Fruit fly (Drosophila melanogaster): ENCODE measurements around the gene CG1695.

CG1695 gene

dm6 chrX:20394066-20394913 is 39.5 kb upstream of the CG1695 start, which contains the start of gene HERC2 (continued):
- peak; percentile 40 for TF ChIP-seq CG12391 (tag; optimal IDR thresholded peaks at IDR 0.05)
- TF ChIP-seq CG7839 (tag; optimal IDR thresholded peaks at IDR 0.05): no peak
- TF ChIP-seq CG13123 (GFP tag; optimal IDR thresholded peaks at IDR 0.05): no peak
- no peak for TF ChIP-seq CG12104 (GFP tag; optimal IDR thresholded peaks at IDR 0.05)
- no peak for TF ChIP-seq eve (GFP tag; optimal IDR thresholded peaks at IDR 0.05)
- TF ChIP-seq CG4617 (GFP tag; optimal IDR thresholded peaks at IDR 0.05; ENCODE audit: borderline replicate concordance): peak; percentile 66
- peak; percentile 66 for TF ChIP-seq tgo (GFP tag; IDR thresholded peaks at IDR 0.05)
- TF ChIP-seq Rfx (GFP tag; IDR thresholded peaks at IDR 0.05): peak; percentile 81
- no peak for TF ChIP-seq D19A (tag; optimal IDR thresholded peaks at IDR 0.05)
- peak; percentile 43 for TF ChIP-seq slp2 (GFP tag; optimal IDR thresholded peaks at IDR 0.05)
- peak; percentile 90 for TF ChIP-seq tna (GFP tag; IDR thresholded peaks at IDR 0.05; ENCODE audit: partially characterized antibody)
- no peak for TF ChIP-seq corto (GFP tag; optimal IDR thresholded peaks at IDR 0.05)
- TF ChIP-seq CG6175 (GFP tag; IDR thresholded peaks at IDR 0.05): no peak; the same call in 2 of the 3 replicates
- peak; percentile 70 for TF ChIP-seq CG32772 (GFP tag; IDR thresholded peaks at IDR 0.05)
- peak; percentile 31 for TF ChIP-seq CHES-1-like (GFP tag; optimal IDR thresholded peaks at IDR 0.05)
- no peak for TF ChIP-seq otp (GFP tag; IDR thresholded peaks at IDR 0.05)
- TF ChIP-seq CG12769 (tag; optimal IDR thresholded peaks at IDR 0.05): no peak
- TF ChIP-seq CG14014 (GFP tag; IDR thresholded peaks at IDR 0.05): 0 out of 2 replicates have a peak, but pooled peaks have one; percentile 24
- peak; percentile 94 for TF ChIP-seq ato (GFP tag; IDR thresholded peaks at IDR 0.05; ENCODE audit: partially characterized antibody)
- no peak for TF ChIP-seq ab (GFP tag; optimal IDR thresholded peaks at IDR 0.05)
- TF ChIP-seq Lim3 (GFP tag; IDR thresholded peaks at IDR 0.05): no peak
- no peak for TF ChIP-seq CG8359 (GFP tag; optimal IDR thresholded peaks at IDR 0.05; ENCODE audit: borderline replicate concordance)
- TF ChIP-seq PHDP (tag; optimal IDR thresholded peaks at IDR 0.05): no peak
- TF ChIP-seq z (GFP tag; IDR thresholded peaks at IDR 0.05): no peak
- peak; percentile 79 for TF ChIP-seq inv (GFP tag; IDR thresholded peaks at IDR 0.05; ENCODE audit: partially characterized antibody)
- no peak for TF ChIP-seq CG3281 (GFP tag; optimal IDR thresholded peaks at IDR 0.05)
- no peak for TF ChIP-seq Sox102F (GFP tag; optimal IDR thresholded peaks at IDR 0.05)
- no peak for TF ChIP-seq CG10321 (GFP tag; IDR thresholded peaks at IDR 0.05)
- 0 out of 3 replicates have a peak, but pooled peaks have one; percentile 29 for TF ChIP-seq ase (GFP tag; IDR thresholded peaks at IDR 0.05)
- TF ChIP-seq dm (GFP tag; optimal IDR thresholded peaks at IDR 0.05): no peak
- no peak for TF ChIP-seq wdn (GFP tag; IDR thresholded peaks at IDR 0.05)
- TF ChIP-seq CG33213 (GFP tag; optimal IDR thresholded peaks at IDR 0.05): no peak
- peak; percentile 4 for TF ChIP-seq tin (GFP tag; optimal IDR thresholded peaks at IDR 0.05)
- no peak for TF ChIP-seq jing (GFP tag; optimal IDR thresholded peaks at IDR 0.05)
- no peak for TF ChIP-seq gsb-n (tag; optimal IDR thresholded peaks at IDR 0.05)
- TF ChIP-seq Drgx (GFP tag; IDR thresholded peaks at IDR 0.05): 0 out of 2 replicates have a peak, but pooled peaks have one; percentile 16
- TF ChIP-seq Dbx (GFP tag; IDR thresholded peaks at IDR 0.05): peak; percentile 55
- TF ChIP-seq CG2712 (tag; optimal IDR thresholded peaks at IDR 0.05): peak; percentile 35
- TF ChIP-seq CrebB (tag; optimal IDR thresholded peaks at IDR 0.05): no peak
- TF ChIP-seq Trl (optimal IDR thresholded peaks at IDR 0.05): no peak
- peak; percentile 23 for TF ChIP-seq Trl (GFP tag; optimal IDR thresholded peaks at IDR 0.05)
- TF ChIP-seq unpg (GFP tag; optimal IDR thresholded peaks at IDR 0.05): no peak
- no peak for TF ChIP-seq gcm2 (GFP tag; optimal IDR thresholded peaks at IDR 0.05)
- TF ChIP-seq HLH4C (GFP tag; IDR thresholded peaks at IDR 0.05; ENCODE audit: partially characterized antibody): peak; percentile 93
- TF ChIP-seq Kr (GFP tag; optimal IDR thresholded peaks at IDR 0.05): no peak
- TF ChIP-seq Gsc (GFP tag; IDR thresholded peaks at IDR 0.05): no peak
- TF ChIP-seq Scr (GFP tag; IDR thresholded peaks at IDR 0.05; ENCODE audit: partially characterized antibody): peak; percentile 84
- TF ChIP-seq Nf-YC (tag; optimal IDR thresholded peaks at IDR 0.05): no peak
- no peak for TF ChIP-seq CG16779 (GFP tag; IDR thresholded peaks at IDR 0.05)
- no peak for TF ChIP-seq CG3065 (GFP tag; optimal IDR thresholded peaks at IDR 0.05)

Data from whole organism, embryonic.